Worm (Caenorhabditis elegans): ENCODE results near the gene K12H6.9.

K12H6.9 gene

ce11 chrII:2826073-2826472 is 1.9 kb downstream of the K12H6.9 start, which contains the start of gene K12H6.5:
Gene K12H6.5, minus strand, starts transcription at chrII:2826173.
- no peak for TF ChIP-seq nhr-25 (tag; optimal IDR thresholded peaks at IDR 0.05)
- TF ChIP-seq daf-12 (tag; optimal IDR thresholded peaks at IDR 0.05): no peak
- no peak for TF ChIP-seq unc-39 (tag; optimal IDR thresholded peaks at IDR 0.05)
- TF ChIP-seq nhr-237 (tag; optimal IDR thresholded peaks at IDR 0.05): no peak

ce11 chrII:2827859-2828403 is 3.7 kb downstream of the K12H6.9 start, which contains the start of gene K12H6.8:
Gene K12H6.8, plus strand, starts transcription at chrII:2827896.
- TF ChIP-seq R02D3.7 (tag; optimal IDR thresholded peaks at IDR 0.05) (no peak), ceh-9 (tag; optimal IDR thresholded peaks at IDR 0.05) (no peak), nfya-1 (tag; optimal IDR thresholded peaks at IDR 0.05; ENCODE audit: insufficient read depth) (no peak), ama-1 (optimal IDR thresholded peaks at IDR 0.05) (no peak), nhr-77 (tag; optimal IDR thresholded peaks at IDR 0.05) (no peak), ZK546.5 (tag; optimal IDR thresholded peaks at IDR 0.05) (no peak), ztf-11 (tag; optimal IDR thresholded peaks at IDR 0.05) (no peak), elt-3 (tag; optimal IDR thresholded peaks at IDR 0.05) (no peak)

ce11 chrII:2829482-2829881 is 5.3 kb downstream of the K12H6.9 start:
- TF ChIP-seq ztf-4 (tag; optimal IDR thresholded peaks at IDR 0.05) (no peak), zag-1 (tag; optimal IDR thresholded peaks at IDR 0.05) (no peak), mml-1 (tag; optimal IDR thresholded peaks at IDR 0.05) (no peak), ceh-28 (tag; optimal IDR thresholded peaks at IDR 0.05) (no peak), fkh-2 (tag; optimal IDR thresholded peaks at IDR 0.05) (no peak)

- no peak for TF ChIP-seq nhr-28 (tag; optimal IDR thresholded peaks at IDR 0.05)
Measured at ce11 chrII:2830144-2830543, 5.9 kb downstream of the K12H6.9 start.

DNA sequence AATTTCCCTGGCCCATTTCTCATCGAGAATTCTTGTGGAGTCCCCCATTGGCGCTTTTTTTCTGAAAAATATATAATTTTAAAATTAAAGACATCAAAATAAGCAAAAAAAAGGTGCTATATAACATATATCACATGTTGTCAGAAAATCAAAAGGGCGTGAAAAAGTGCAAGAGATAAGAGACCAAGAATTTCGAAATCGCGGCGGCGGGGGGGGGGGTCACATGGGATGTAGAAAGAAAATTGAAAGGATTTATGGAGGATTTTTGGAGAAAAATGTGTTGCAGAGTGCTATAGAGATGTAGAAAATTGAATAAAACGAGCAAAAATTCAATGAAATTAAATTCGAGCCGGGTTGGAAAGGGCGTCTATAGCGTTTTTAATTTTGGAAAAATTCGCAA is 7.0 kb downstream of the K12H6.9 start, which contains the start of gene K12H6.6:
Gene K12H6.6, minus strand, starts transcription at position 61 of the 400 bp plus-strand sequence.
- TF ChIP-seq elt-2 (tag; optimal IDR thresholded peaks at IDR 0.05) (peak; percentile 17), nhr-12 (tag; optimal IDR thresholded peaks at IDR 0.05) (no peak)

DNA sequence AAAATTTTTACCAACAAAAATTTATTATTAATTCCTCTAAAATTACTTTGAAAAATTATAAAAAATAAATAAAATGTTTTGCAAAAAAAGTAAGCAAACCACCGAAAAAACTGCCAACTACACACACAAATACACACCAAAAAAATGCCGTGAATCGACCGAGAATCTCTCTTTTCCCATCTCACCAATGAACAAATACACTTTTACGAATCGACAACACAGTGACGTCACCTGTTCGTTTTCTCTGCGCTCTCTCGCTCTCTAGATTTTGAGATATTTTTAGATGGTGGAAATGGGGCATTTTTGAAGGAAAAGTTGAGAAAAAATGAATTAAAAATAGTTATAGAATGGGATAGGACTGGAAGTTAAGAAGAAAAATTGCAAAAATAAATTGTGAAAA is 7.9 kb downstream of the K12H6.9 start:
- TF ChIP-seq jun-1 (tag; optimal IDR thresholded peaks at IDR 0.05) (no peak), egl-5 (tag; optimal IDR thresholded peaks at IDR 0.05) (peak; percentile 25), hmg-11 (tag; optimal IDR thresholded peaks at IDR 0.05) (peak; percentile 25), eor-1 (tag; optimal IDR thresholded peaks at IDR 0.05) (no peak), daf-12 (tag; optimal IDR thresholded peaks at IDR 0.05) (no peak), nfya-1 (tag; optimal IDR thresholded peaks at IDR 0.05; ENCODE audit: insufficient read depth) (peak; percentile 64), lsy-12 (tag; optimal IDR thresholded peaks at IDR 0.05) (no peak), elt-2 (tag; optimal IDR thresholded peaks at IDR 0.05) (peak; percentile 6), ama-1 (optimal IDR thresholded peaks at IDR 0.05) (no peak), pqm-1 (tag; optimal IDR thresholded peaks at IDR 0.05) (peak; percentile 22), pha-4 (tag; optimal IDR thresholded peaks at IDR 0.05) (peak; percentile 82), ztf-4 (tag; optimal IDR thresholded peaks at IDR 0.05) (no peak), ztf-11 (tag; optimal IDR thresholded peaks at IDR 0.05) (no peak)

DNA sequence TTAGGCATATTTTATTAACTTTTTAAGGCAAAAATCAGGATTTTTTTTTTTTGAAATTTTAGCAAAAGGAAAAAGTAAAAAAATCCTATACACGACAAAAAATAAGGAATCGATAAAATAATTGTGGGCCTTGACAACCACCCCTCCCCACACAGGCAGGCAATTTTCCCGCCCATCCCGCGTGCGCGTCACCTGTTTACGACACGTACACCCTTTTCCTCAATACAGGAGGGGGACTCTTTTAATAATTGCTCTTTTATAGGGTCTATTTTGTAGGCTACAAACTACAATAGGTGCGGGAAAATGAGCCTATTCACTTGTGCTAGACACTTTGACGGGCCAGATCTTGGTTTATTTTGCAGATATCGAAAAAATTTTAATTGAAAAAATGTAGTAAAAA is 8.3 kb downstream of the K12H6.9 start:
- no peak for TF ChIP-seq ama-1 (optimal IDR thresholded peaks at IDR 0.05)
- no peak for TF ChIP-seq snpc-4 (tag; optimal IDR thresholded peaks at IDR 0.05)
- no peak for TF ChIP-seq nhr-43 (tag; optimal IDR thresholded peaks at IDR 0.05; ENCODE audit: poor library complexity, severe bottlenecking)
- no peak for TF ChIP-seq nhr-23 (tag; optimal IDR thresholded peaks at IDR 0.05)
- no peak for TF ChIP-seq mml-1 (tag; optimal IDR thresholded peaks at IDR 0.05)
- no peak for TF ChIP-seq ceh-9 (tag; optimal IDR thresholded peaks at IDR 0.05)
- TF ChIP-seq pha-4 (tag; optimal IDR thresholded peaks at IDR 0.05): no peak
- TF ChIP-seq fkh-2 (tag; optimal IDR thresholded peaks at IDR 0.05): no peak
- TF ChIP-seq skn-1 (tag; optimal IDR thresholded peaks at IDR 0.05): no peak
- TF ChIP-seq nhr-28 (tag; optimal IDR thresholded peaks at IDR 0.05): no peak
- TF ChIP-seq pqm-1 (tag; optimal IDR thresholded peaks at IDR 0.05): no peak
- TF ChIP-seq nhr-67 (tag; optimal IDR thresholded peaks at IDR 0.05): no peak
- no peak for TF ChIP-seq ztf-11 (tag; optimal IDR thresholded peaks at IDR 0.05)
- TF ChIP-seq eor-1 (tag; optimal IDR thresholded peaks at IDR 0.05): no peak
- TF ChIP-seq ceh-16 (tag; optimal IDR thresholded peaks at IDR 0.05): no peak

All from whole organism, L3 larva.